Worm (Caenorhabditis elegans) whole organism, midembryonic: ENCODE measurements around the gene Y59C2A.1.

Experiments used
- T22C8.4 ChIP-seq: fragments of 200-800 bp; sonication (Bioruptor generic); IDR thresholded peaks from 2 replicates; pipeline ENCODE4 v1.3.6; 2022; ENCODE audit warnings: missing genetic modification characterization, missing compliant biosample characterization
- flt-1 ChIP-seq: fragments of 200-800 bp; sonication (Bioruptor generic); IDR thresholded peaks from 2 replicates; pipeline ENCODE4 v1.3.6; 2022; ENCODE audit warnings: missing genetic modification characterization, missing compliant biosample characterization
- med-1 ChIP-seq: sonication (generic microtip); optimal IDR thresholded peaks from 2 replicates; lab custom pipeline; 2017; ENCODE audit warnings: missing genetic modification characterization, mild to moderate bottlenecking, missing compliant biosample characterization, antibody characterized with exemption, missing genetic modification reagents; ENCODE audit not compliant: insufficient read depth
- ref-1 ChIP-seq: fragments of 200-800 bp; sonication (Bioruptor generic); conservative IDR thresholded peaks from 2 replicates; pipeline ENCODE4 v1.3.6; 2022; ENCODE audit warnings: missing genetic modification reagents, missing genetic modification characterization, missing compliant biosample characterization

DNA sequence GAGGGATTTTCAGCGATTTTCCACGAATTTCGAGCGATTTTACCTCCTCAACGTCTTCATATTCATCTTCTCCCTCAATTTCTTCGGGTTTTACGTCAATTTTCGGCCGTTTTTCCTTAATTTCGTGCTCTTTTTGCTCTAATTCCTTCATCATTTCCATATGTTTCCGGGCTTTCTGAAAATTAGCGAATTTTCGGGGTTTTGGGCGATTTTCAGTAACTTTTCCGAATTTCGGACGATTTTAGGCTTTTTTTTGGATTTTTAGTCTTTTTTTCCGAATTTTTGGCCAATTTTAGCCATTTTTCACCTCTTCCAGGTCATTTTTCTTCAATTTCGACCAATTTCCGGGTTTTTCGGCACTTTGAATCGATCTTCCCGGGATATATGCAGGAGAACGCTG is 22.5 kb downstream of the Y59C2A.1 start:
- TF ChIP-seq med-1 (GFP tag; lab: Kevin White, UChicago), result no peak
- TF ChIP-seq flt-1 (GFP tag; lab: Robert Waterston, UW), result no peak
- TF ChIP-seq ref-1 (GFP tag; lab: Robert Waterston, UW), result no peak
- no peak for TF ChIP-seq T22C8.4 (GFP tag; lab: Robert Waterston, UW)
